Worm (Caenorhabditis elegans) whole organism, mixed stage, embryonic: ENCODE results near the gene T23F11.6.

Experiments used
- M03D4.4 ChIP-seq: sonication (generic microtip); optimal IDR thresholded peaks from 2 replicates; lab custom pipeline; 2017; ENCODE audit warnings: mild to moderate bottlenecking, missing genetic modification characterization, missing compliant biosample characterization
- blmp-1 ChIP-seq: fragments of 150-350 bp; optimal IDR thresholded peaks from 2 replicates; lab custom pipeline; 2014; ENCODE audit warnings: missing biosample characterization, missing genetic modification characterization
- ceh-39 ChIP-seq: fragments of 150-350 bp; optimal IDR thresholded peaks from 2 replicates; lab custom pipeline; 2014; ENCODE audit warnings: missing biosample characterization, missing genetic modification characterization
- ceh-43 ChIP-seq: fragments of 200-800 bp; sonication (Bioruptor generic); optimal IDR thresholded peaks from 2 replicates; lab custom pipeline; 2018; ENCODE audit warnings: mild to moderate bottlenecking, missing genetic modification characterization, moderate library complexity, missing compliant biosample characterization
- ces-1 ChIP-seq: fragments of 150-350 bp; optimal IDR thresholded peaks from 2 replicates; lab custom pipeline; 2014; ENCODE audit warnings: missing biosample characterization, missing genetic modification reagents, missing genetic modification characterization
- cnd-1 ChIP-seq: fragments of 200-800 bp; sonication (Bioruptor generic); optimal IDR thresholded peaks from 2 replicates; lab custom pipeline; 2018; ENCODE audit warnings: mild to moderate bottlenecking, missing genetic modification characterization, missing compliant biosample characterization
- drap-1 ChIP-seq: fragments of 200-800 bp; sonication (Bioruptor generic); optimal IDR thresholded peaks from 3 replicates; lab custom pipeline; 2018; ENCODE audit warnings: mild to moderate bottlenecking, missing genetic modification characterization, missing compliant biosample characterization
- elt-1 ChIP-seq: sonication (generic microtip); optimal IDR thresholded peaks from 2 replicates; lab custom pipeline; 2017; ENCODE audit warnings: missing genetic modification characterization, mild to moderate bottlenecking, missing compliant biosample characterization, antibody characterized with exemption, moderate library complexity, borderline replicate concordance; ENCODE audit not compliant: insufficient read depth
- elt-3 ChIP-seq: fragments of 150-350 bp; optimal IDR thresholded peaks from 2 replicates; lab custom pipeline; 2014; ENCODE audit warnings: missing biosample characterization, missing genetic modification characterization
- flh-1 ChIP-seq: fragments of 200-800 bp; sonication (Bioruptor generic); optimal IDR thresholded peaks from 2 replicates; lab custom pipeline; 2018; ENCODE audit warnings: mild to moderate bottlenecking, missing genetic modification characterization, moderate library complexity, missing compliant biosample characterization
- ham-2 ChIP-seq: fragments of 200-800 bp; sonication (Bioruptor generic); optimal IDR thresholded peaks from 2 replicates; lab custom pipeline; 2018; ENCODE audit warnings: mild to moderate bottlenecking, missing genetic modification characterization, missing compliant biosample characterization
- hlh-1 ChIP-seq: fragments of 150-350 bp; optimal IDR thresholded peaks from 2 replicates; lab custom pipeline; 2014; ENCODE audit warnings: missing biosample characterization, missing genetic modification reagents, missing genetic modification characterization
- lin-13 ChIP-seq: fragments of 150-350 bp; optimal IDR thresholded peaks from 2 replicates; lab custom pipeline; 2014; ENCODE audit warnings: missing biosample characterization, missing genetic modification characterization
- lin-32 ChIP-seq: fragments of 200-800 bp; sonication (Bioruptor generic); optimal IDR thresholded peaks from 2 replicates; lab custom pipeline; 2018; ENCODE audit warnings: mild to moderate bottlenecking, missing genetic modification characterization, missing compliant biosample characterization
- lsy-2 ChIP-seq: fragments of 150-350 bp; optimal IDR thresholded peaks from 2 replicates; lab custom pipeline; 2014; ENCODE audit warnings: missing biosample characterization, missing genetic modification characterization
- mab-5 ChIP-seq: fragments of 150-350 bp; optimal IDR thresholded peaks from 2 replicates; lab custom pipeline; 2014; ENCODE audit warnings: missing biosample characterization, missing genetic modification characterization
- mep-1 ChIP-seq: fragments of 150-350 bp; optimal IDR thresholded peaks from 2 replicates; lab custom pipeline; 2017; ENCODE audit warnings: missing biosample characterization, missing genetic modification reagents, missing genetic modification characterization, inconsistent platforms
- mls-2 ChIP-seq: sonication (generic microtip); optimal IDR thresholded peaks from 2 replicates; lab custom pipeline; 2016; ENCODE audit warnings: mild to moderate bottlenecking, missing genetic modification characterization, moderate library complexity, missing compliant biosample characterization
- nhr-12 ChIP-seq: fragments of 150-350 bp; optimal IDR thresholded peaks from 2 replicates; lab custom pipeline; 2014; ENCODE audit warnings: missing biosample characterization, missing genetic modification characterization
- nhr-2 ChIP-seq: fragments of 150-350 bp; optimal IDR thresholded peaks from 2 replicates; lab custom pipeline; 2014; ENCODE audit warnings: missing biosample characterization, missing genetic modification characterization
- nhr-237 ChIP-seq: fragments of 150-350 bp; optimal IDR thresholded peaks from 2 replicates; lab custom pipeline; 2014; ENCODE audit warnings: missing biosample characterization, missing genetic modification characterization
- nhr-28 ChIP-seq: fragments of 150-350 bp; optimal IDR thresholded peaks from 2 replicates; lab custom pipeline; 2014; ENCODE audit warnings: missing biosample characterization, missing genetic modification characterization
- nhr-76 ChIP-seq: sonication (generic microtip); optimal IDR thresholded peaks from 2 replicates; lab custom pipeline; 2017; ENCODE audit warnings: missing biosample characterization, missing genetic modification characterization
- pha-4 ChIP-seq: fragments of 150-350 bp; optimal IDR thresholded peaks from 2 replicates; lab custom pipeline; 2018; ENCODE audit warnings: missing biosample characterization, missing genetic modification reagents, missing genetic modification characterization
- snpc-4 ChIP-seq: fragments of 150-350 bp; optimal IDR thresholded peaks from 2 replicates; lab custom pipeline; 2014; ENCODE audit warnings: missing biosample characterization, missing genetic modification characterization
- sptf-1 ChIP-seq: sonication (generic microtip); optimal IDR thresholded peaks from 2 replicates; lab custom pipeline; 2017; ENCODE audit warnings: mild to moderate bottlenecking, missing genetic modification characterization, moderate library complexity, missing compliant biosample characterization
- tbx-8 ChIP-seq: fragments of 200-800 bp; sonication (Bioruptor generic); optimal IDR thresholded peaks from 2 replicates; lab custom pipeline; 2018; ENCODE audit warnings: mild to moderate bottlenecking, missing genetic modification characterization, moderate library complexity, missing compliant biosample characterization
- unc-120 ChIP-seq: sonication (generic microtip); optimal IDR thresholded peaks from 2 replicates; lab custom pipeline; 2017; ENCODE audit warnings: missing genetic modification characterization, missing compliant biosample characterization; ENCODE audit not compliant: poor library complexity, severe bottlenecking
- unc-62 ChIP-seq: fragments of 150-350 bp; optimal IDR thresholded peaks from 2 replicates; lab custom pipeline; 2014; ENCODE audit warnings: missing biosample characterization, missing genetic modification reagents, missing genetic modification characterization
- zip-8 ChIP-seq: fragments of 150-350 bp; optimal IDR thresholded peaks from 2 replicates; lab custom pipeline; 2014; ENCODE audit warnings: missing biosample characterization, missing genetic modification characterization
- ztf-11 ChIP-seq: fragments of 150-350 bp; optimal IDR thresholded peaks from 2 replicates; lab custom pipeline; 2014; ENCODE audit warnings: missing biosample characterization, missing genetic modification characterization

The T23F11.6 gene

ce11 chrIII:4653374-4653773, 5.7 kb upstream of the T23F11.6 start:
- TF ChIP-seq unc-62 (no peak), nhr-2 (tag; lab: Kevin White, UChicago) (no peak), mab-5 (no peak), drap-1 (no peak), nhr-76 (tag; lab: Kevin White, UChicago) (no peak), nhr-237 (tag; lab: Kevin White, UChicago) (no peak), pha-4 (tag; lab: Kevin White, UChicago) (no peak), ceh-39 (no peak), hlh-1 (no peak), cnd-1 (tag; lab: Kevin White, UChicago) (no peak), zip-8 (tag; lab: Kevin White, UChicago) (no peak), lin-13 (tag; lab: Kevin White, UChicago) (no peak), elt-3 (tag; lab: Kevin White, UChicago) (no peak), ces-1 (GFP tag; lab: Kevin White, UChicago) (no peak), nhr-28 (tag; lab: Kevin White, UChicago) (no peak)

ce11 chrIII:4649811-4650544, 2.3 kb upstream of the T23F11.6 start, which contains the start of gene ppm-2:
ppm-2 (plus strand) TSS chrIII:4650494.
- TF ChIP-seq snpc-4 (tag; lab: Kevin White, UChicago): no peak
- no peak for TF ChIP-seq nhr-2 (tag; lab: Kevin White, UChicago)
- no peak for TF ChIP-seq unc-120 (tag; lab: Kevin White, UChicago)
- TF ChIP-seq lin-32 (GFP tag; lab: Kevin White, UChicago): no peak
- no peak for TF ChIP-seq sptf-1 (tag; lab: Kevin White, UChicago)
- no peak for TF ChIP-seq ceh-43 (GFP tag; lab: Kevin White, UChicago)

- TF ChIP-seq unc-120 (tag; lab: Kevin White, UChicago): peak; percentile 58
- peak; percentile 27 for TF ChIP-seq ham-2 (GFP tag; lab: Kevin White, UChicago)
- TF ChIP-seq zip-8 (tag; lab: Kevin White, UChicago): no peak
- TF ChIP-seq ztf-11 (tag; lab: Kevin White, UChicago): peak; percentile 32
- TF ChIP-seq drap-1: peak; percentile 50
- peak; percentile 58 for TF ChIP-seq M03D4.4 (tag; lab: Kevin White, UChicago)
- TF ChIP-seq mls-2 (tag; lab: Kevin White, UChicago): no peak
- TF ChIP-seq nhr-237 (tag; lab: Kevin White, UChicago): peak; percentile 90
- peak; percentile 92 for TF ChIP-seq pha-4 (tag; lab: Kevin White, UChicago)
- peak; percentile 68 for TF ChIP-seq lsy-2 (tag; lab: Kevin White, UChicago)
- peak; percentile 85 for TF ChIP-seq mep-1 (tag; lab: Kevin White, UChicago)
- peak; percentile 90 for TF ChIP-seq hlh-1
- peak; percentile 60 for TF ChIP-seq ces-1 (GFP tag; lab: Kevin White, UChicago)
- TF ChIP-seq ceh-43 (GFP tag; lab: Kevin White, UChicago): no peak
- peak; percentile 83 for TF ChIP-seq unc-62
- peak; percentile 3 for TF ChIP-seq ceh-39
- no peak for TF ChIP-seq flh-1 (GFP tag; lab: Kevin White, UChicago)
- TF ChIP-seq lin-13 (tag; lab: Kevin White, UChicago): peak; percentile 42
- TF ChIP-seq elt-3 (tag; lab: Kevin White, UChicago): peak; percentile 75
- TF ChIP-seq, all 35 proteins: peak for 15
Measured at ce11 chrIII:4649363-4649768, 1.6 kb upstream of the T23F11.6 start.

ce11 chrIII:4647341-4647740, 381 bp downstream of the T23F11.6 start:
- TF ChIP-seq mab-5: no peak
- TF ChIP-seq blmp-1: no peak
- TF ChIP-seq tbx-8: no peak
- no peak for TF ChIP-seq nhr-12 (tag; lab: Kevin White, UChicago)
- TF ChIP-seq pha-4 (tag; lab: Kevin White, UChicago): no peak
- no peak for TF ChIP-seq unc-62
- no peak for TF ChIP-seq lin-13 (tag; lab: Kevin White, UChicago)
- TF ChIP-seq elt-1 (tag; lab: Kevin White, UChicago): no peak
- no peak for TF ChIP-seq drap-1
- TF ChIP-seq ceh-39: no peak
- no peak for TF ChIP-seq sptf-1 (tag; lab: Kevin White, UChicago)
